Worm (Caenorhabditis elegans) whole organism, early embryonic: ENCODE measurements around the gene C41H7.9.
A peak's percentile ranks its signal among the peaks of the same experiment; 100 is the strongest.

ENCODE experiments used
- B0310.2 ChIP-seq: sonication (generic microtip); optimal IDR thresholded peaks from 2 replicates; lab custom pipeline; 2016; ENCODE audit warnings: mild to moderate bottlenecking, missing genetic modification characterization, missing compliant biosample characterization
- F13C5.2 ChIP-seq: sonication (generic microtip); optimal IDR thresholded peaks from 2 replicates; lab custom pipeline; 2017; ENCODE audit warnings: mild to moderate bottlenecking, missing genetic modification characterization, inconsistent platforms, missing compliant biosample characterization
- aly-1 ChIP-seq: sonication (generic microtip); optimal IDR thresholded peaks from 2 replicates; lab custom pipeline; 2016; ENCODE audit warnings: missing genetic modification characterization, missing compliant biosample characterization
- ama-1 ChIP-seq: fragments of 150-350 bp; optimal IDR thresholded peaks from 2 replicates; lab custom pipeline; 2014
- ceh-13 ChIP-seq: fragments of 200-800 bp; sonication (Bioruptor generic); optimal IDR thresholded peaks from 2 replicates; lab custom pipeline; 2018; ENCODE audit warnings: mild to moderate bottlenecking, missing genetic modification characterization, missing compliant biosample characterization
- ceh-36 ChIP-seq: sonication (generic microtip); optimal IDR thresholded peaks from 2 replicates; lab custom pipeline; 2016; ENCODE audit warnings: missing genetic modification characterization, inconsistent platforms, missing compliant biosample characterization
- ets-7 ChIP-seq: sonication (generic microtip); optimal IDR thresholded peaks from 2 replicates; lab custom pipeline; 2016; ENCODE audit warnings: missing genotype, missing genetic modification characterization, missing compliant biosample characterization
- flt-1 ChIP-seq: fragments of 200-800 bp; sonication (Bioruptor generic); IDR thresholded peaks from 2 replicates; pipeline ENCODE4 v1.3.6; 2022; ENCODE audit warnings: missing genetic modification characterization, missing compliant biosample characterization
- hmbx-1 ChIP-seq: sonication (generic microtip); optimal IDR thresholded peaks from 2 replicates; lab custom pipeline; 2016; ENCODE audit warnings: mild to moderate bottlenecking, missing genetic modification characterization, missing compliant biosample characterization
- hmg-4 ChIP-seq: fragments of 200-800 bp; sonication (Bioruptor generic); optimal IDR thresholded peaks from 2 replicates; lab custom pipeline; 2018; ENCODE audit warnings: mild to moderate bottlenecking, missing genetic modification characterization, missing compliant biosample characterization
- hnd-1 ChIP-seq: sonication (generic microtip); optimal IDR thresholded peaks from 2 replicates; lab custom pipeline; 2016; ENCODE audit warnings: missing genetic modification characterization, missing compliant biosample characterization
- pes-1 ChIP-seq: fragments of 200-800 bp; sonication (Bioruptor generic); IDR thresholded peaks from 2 replicates; pipeline ENCODE4 v1.3.6; 2022; ENCODE audit warnings: missing genetic modification reagents, missing genetic modification characterization, missing compliant biosample characterization
- scrt-1 ChIP-seq: fragments of 200-800 bp; sonication (Bioruptor generic); IDR thresholded peaks from 2 replicates; pipeline ENCODE4 v1.3.6; 2022; ENCODE audit warnings: missing genetic modification characterization, missing compliant biosample characterization
- sea-1 ChIP-seq: fragments of 200-800 bp; sonication (Bioruptor generic); conservative IDR thresholded peaks from 2 replicates; pipeline ENCODE4 v1.3.6; 2022; ENCODE audit warnings: missing genetic modification characterization, missing compliant biosample characterization
- tbx-11 ChIP-seq: fragments of 200-800 bp; sonication (Bioruptor generic); IDR thresholded peaks from 2 replicates; pipeline ENCODE4 v1.3.6; 2022; ENCODE audit warnings: missing genetic modification characterization, missing compliant biosample characterization
- tbx-37 ChIP-seq: fragments of 200-800 bp; sonication (Bioruptor generic); conservative IDR thresholded peaks from 2 replicates; pipeline ENCODE4 v1.3.6; 2022; ENCODE audit warnings: missing genetic modification reagents, missing genetic modification characterization, missing compliant biosample characterization
- tra-4 ChIP-seq: sonication (generic microtip); optimal IDR thresholded peaks from 2 replicates; lab custom pipeline; 2017; ENCODE audit warnings: missing genetic modification characterization, missing compliant biosample characterization

The C41H7.9 gene

ce11 chrII:3012133-3012532 lies at the start of gene C41H7.9:
Gene C41H7.9 (minus strand): TSS chrII:3012233.
- TF ChIP-seq sea-1 (no peak), F13C5.2 (no peak), ceh-13 (no peak), hnd-1 (tag; lab: Kevin White, UChicago) (no peak), pes-1 (GFP tag; lab: Robert Waterston, UW) (no peak), flt-1 (GFP tag; lab: Robert Waterston, UW) (no peak), B0310.2 (tag; lab: Kevin White, UChicago) (no peak), tra-4 (tag; lab: Kevin White, UChicago) (no peak), aly-1 (tag; lab: Kevin White, UChicago) (no peak), hmbx-1 (tag; lab: Kevin White, UChicago) (no peak), tbx-37 (no peak), ets-7 (tag; lab: Kevin White, UChicago) (no peak), scrt-1 (GFP tag; lab: Robert Waterston, UW) (no peak), ceh-36 (tag; lab: Kevin White, UChicago) (no peak), hmg-4 (GFP tag; lab: Kevin White, UChicago) (no peak), ama-1 (lab: Kevin White, UChicago) (no peak)

- TF ChIP-seq hmbx-1 (tag; lab: Kevin White, UChicago) = no peak
- no peak for TF ChIP-seq tbx-37
- TF ChIP-seq ama-1 (lab: Kevin White, UChicago) = no peak
- TF ChIP-seq ceh-13 = no peak
- no peak for TF ChIP-seq hmg-4 (GFP tag; lab: Kevin White, UChicago)
Measured at ce11 chrII:3061605-3062004, 49.6 kb upstream of the C41H7.9 start.

ce11 chrII:3060782-3061181 lies 48.7 kb upstream of the C41H7.9 start, which contains the start of gene Y25C1A.6:
Gene Y25C1A.6 (plus strand): TSS chrII:3061082.
- TF ChIP-seq ceh-36 (tag; lab: Kevin White, UChicago) (no peak), pes-1 (GFP tag; lab: Robert Waterston, UW) (no peak), B0310.2 (tag; lab: Kevin White, UChicago) (no peak), ets-7 (tag; lab: Kevin White, UChicago) (no peak), aly-1 (tag; lab: Kevin White, UChicago) (no peak), hmg-4 (GFP tag; lab: Kevin White, UChicago) (no peak), tra-4 (tag; lab: Kevin White, UChicago) (no peak), hnd-1 (tag; lab: Kevin White, UChicago) (no peak), tbx-11 (no peak), sea-1 (no peak), F13C5.2 (no peak), scrt-1 (GFP tag; lab: Robert Waterston, UW) (no peak), ama-1 (lab: Kevin White, UChicago) (no peak), ceh-13 (no peak), flt-1 (GFP tag; lab: Robert Waterston, UW) (no peak), hmbx-1 (tag; lab: Kevin White, UChicago) (no peak), tbx-37 (no peak)

ce11 chrII:3056266-3056872 lies 44.3 kb upstream of the C41H7.9 start, which contains the start of gene lin-8:
Gene lin-8 (plus strand): TSS chrII:3056822.
- TF ChIP-seq ceh-36 (tag; lab: Kevin White, UChicago) (no peak), ets-7 (tag; lab: Kevin White, UChicago) (no peak), pes-1 (GFP tag; lab: Robert Waterston, UW) (no peak)

ce11 chrII:3055531-3055930 lies 43.5 kb upstream of the C41H7.9 start:
- TF ChIP-seq ets-7 (tag; lab: Kevin White, UChicago) = no peak
- peak; percentile 49 for TF ChIP-seq F13C5.2
- peak; percentile 9 for TF ChIP-seq ceh-36 (tag; lab: Kevin White, UChicago)
- no peak for TF ChIP-seq tbx-37
- TF ChIP-seq flt-1 (GFP tag; lab: Robert Waterston, UW) = no peak
- no peak for TF ChIP-seq hnd-1 (tag; lab: Kevin White, UChicago)
- no peak for TF ChIP-seq hmbx-1 (tag; lab: Kevin White, UChicago)
- no peak for TF ChIP-seq sea-1
- no peak for TF ChIP-seq scrt-1 (GFP tag; lab: Robert Waterston, UW)
- TF ChIP-seq B0310.2 (tag; lab: Kevin White, UChicago) = no peak
- TF ChIP-seq aly-1 (tag; lab: Kevin White, UChicago) = peak; percentile 9
- TF ChIP-seq ceh-13 = no peak
- TF ChIP-seq tra-4 (tag; lab: Kevin White, UChicago) = no peak
- no peak for TF ChIP-seq pes-1 (GFP tag; lab: Robert Waterston, UW)
- peak; percentile 44 for TF ChIP-seq hmg-4 (GFP tag; lab: Kevin White, UChicago)

- TF ChIP-seq hmbx-1 (tag; lab: Kevin White, UChicago) (no peak), ama-1 (lab: Kevin White, UChicago) (no peak), scrt-1 (GFP tag; lab: Robert Waterston, UW) (no peak), hmg-4 (GFP tag; lab: Kevin White, UChicago) (no peak), aly-1 (tag; lab: Kevin White, UChicago) (peak; percentile 36), ets-7 (tag; lab: Kevin White, UChicago) (no peak)
Measured at ce11 chrII:3054622-3055021, 42.6 kb upstream of the C41H7.9 start.

- TF ChIP-seq aly-1 (tag; lab: Kevin White, UChicago) (no peak), scrt-1 (GFP tag; lab: Robert Waterston, UW) (no peak), ceh-13 (no peak), B0310.2 (tag; lab: Kevin White, UChicago) (no peak), ceh-36 (tag; lab: Kevin White, UChicago) (no peak), tra-4 (tag; lab: Kevin White, UChicago) (no peak), hnd-1 (tag; lab: Kevin White, UChicago) (no peak), hmbx-1 (tag; lab: Kevin White, UChicago) (no peak)
Measured at ce11 chrII:3054221-3054620, 42.2 kb upstream of the C41H7.9 start, which contains the start of gene lido-13. Gene lido-13 (minus strand): TSS chrII:3054321.
